Worm (Caenorhabditis elegans) whole organism, dauer: ENCODE data around the gene arr-1.

Source experiments
- unc-62 ChIP-seq: sonication (generic microtip); optimal IDR thresholded peaks from 2 replicates; lab custom pipeline; 2017; ENCODE audit warnings: missing biosample characterization, missing genetic modification reagents, missing genetic modification characterization

The arr-1 gene

ce11 chrX:950482-950881 is at the start of gene arr-1:
Gene arr-1, plus strand, starts transcription at chrX:950782.
- TF ChIP-seq unc-62 (GFP tag; lab: Kevin White, UChicago): no peak

DNA sequence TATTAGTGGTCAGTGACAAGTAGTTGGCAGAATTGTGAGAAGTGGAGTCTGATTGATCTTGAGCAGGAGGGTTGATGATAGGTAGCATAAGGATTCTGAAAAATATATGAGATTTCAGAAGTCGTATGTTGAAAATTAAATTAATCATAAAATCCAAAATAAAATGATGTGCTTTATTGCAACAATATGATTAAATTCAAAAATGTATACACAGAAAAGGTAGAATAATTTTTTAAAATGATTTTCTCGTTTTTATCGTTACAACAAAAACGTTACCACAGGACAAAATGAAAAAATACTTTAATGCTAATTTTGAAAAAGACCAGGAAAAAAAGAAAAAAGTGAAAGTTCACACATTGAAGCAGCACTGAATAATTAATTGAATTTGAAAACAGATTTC is 48.1 kb upstream of the arr-1 start, which contains the start of gene ZC13.10:
ZC13.10 (minus strand) TSS at position 101 of the 400 bp plus-strand sequence.
- TF ChIP-seq unc-62 (GFP tag; lab: Kevin White, UChicago): no peak

DNA sequence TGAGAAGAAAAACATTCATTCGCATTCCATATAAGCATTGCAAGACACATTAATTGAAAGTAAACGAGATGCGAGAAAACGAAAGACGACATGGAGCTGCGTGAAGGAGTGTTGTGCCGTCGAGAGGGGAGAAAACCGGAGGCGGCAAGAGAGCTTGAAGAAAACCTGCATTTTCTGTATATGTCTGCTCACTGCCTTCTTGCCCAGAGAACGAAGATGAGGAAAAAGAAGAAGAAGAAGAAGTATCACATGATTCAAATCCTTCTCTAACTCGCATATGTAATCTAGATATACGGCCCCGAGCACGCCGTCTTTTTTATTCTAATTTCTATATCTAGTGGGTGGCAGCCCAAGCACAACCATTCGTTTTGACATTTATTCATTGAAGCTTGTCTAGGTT is 40.2 kb upstream of the arr-1 start:
- no peak for TF ChIP-seq unc-62 (GFP tag; lab: Kevin White, UChicago)

- no peak for TF ChIP-seq unc-62 (GFP tag; lab: Kevin White, UChicago)
Measured at ce11 chrX:912564-912963, 38.0 kb upstream of the arr-1 start.

ce11 chrX:912990-913389 is 37.6 kb upstream of the arr-1 start, which contains the start of gene F35H12.6:
Gene F35H12.6, plus strand, starts transcription at chrX:913290.
- TF ChIP-seq unc-62 (GFP tag; lab: Kevin White, UChicago): no peak

DNA sequence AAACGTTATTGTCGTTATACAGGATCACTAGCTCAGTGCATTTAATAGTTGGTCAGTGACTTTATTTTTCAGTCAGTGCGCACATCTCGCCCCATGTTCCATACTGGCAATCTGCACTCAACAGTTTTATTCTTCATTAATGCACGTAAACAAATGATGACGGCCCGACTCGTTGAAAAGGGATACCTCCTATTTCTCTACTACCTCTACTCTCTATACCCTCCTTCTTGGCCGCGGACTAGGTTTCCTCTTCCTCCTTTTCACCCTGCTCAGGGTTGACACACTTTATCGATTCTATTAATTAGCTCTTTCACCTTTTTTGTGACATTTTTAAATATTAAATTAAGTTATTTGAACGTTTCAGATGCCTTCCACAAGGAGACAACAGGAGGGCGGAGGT is 35.1 kb upstream of the arr-1 start, which contains the start of gene sel-12:
sel-12 (plus strand) TSS at position 358 of the 400 bp plus-strand sequence.
- TF ChIP-seq unc-62 (GFP tag; lab: Kevin White, UChicago): no peak

DNA sequence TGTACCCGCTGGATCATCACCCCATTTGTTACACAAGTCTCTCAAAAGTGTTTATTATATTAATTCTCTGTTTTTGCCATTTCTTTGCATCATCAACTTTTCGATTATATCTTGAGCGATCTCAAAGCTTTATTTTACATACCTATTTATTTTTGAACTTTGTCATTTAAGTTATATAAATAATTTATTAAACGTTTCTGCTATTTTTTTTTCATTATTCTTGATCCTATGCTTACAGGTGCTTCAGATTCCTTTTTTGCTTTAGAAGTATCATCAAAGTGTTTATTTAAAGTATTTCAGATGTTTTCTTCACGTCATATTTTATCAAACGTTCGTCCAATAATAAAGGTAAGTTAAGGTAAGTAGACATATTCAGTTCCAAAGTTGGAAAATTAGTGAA is 32.5 kb upstream of the arr-1 start, which contains the start of gene F35H12.5:
F35H12.5 (plus strand) TSS at position 301 of the 400 bp plus-strand sequence.
- TF ChIP-seq unc-62 (GFP tag; lab: Kevin White, UChicago): no peak

- TF ChIP-seq unc-62 (GFP tag; lab: Kevin White, UChicago): no peak
Measured at ce11 chrX:924495-925008, 26.0 kb upstream of the arr-1 start, which contains the start of the genes pifk-1 and tbc-11. Gene pifk-1, minus strand, starts transcription at chrX:924511. Gene tbc-11, plus strand, starts transcription at chrX:924958.

- TF ChIP-seq unc-62 (GFP tag; lab: Kevin White, UChicago): no peak
Measured at ce11 chrX:926125-926524, 24.5 kb upstream of the arr-1 start.

ce11 chrX:927632-928031 is 22.9 kb upstream of the arr-1 start:
- TF ChIP-seq unc-62 (GFP tag; lab: Kevin White, UChicago): no peak

- no peak for TF ChIP-seq unc-62 (GFP tag; lab: Kevin White, UChicago)
Measured at ce11 chrX:932874-933273, 17.7 kb upstream of the arr-1 start.

ce11 chrX:933504-933903 is 17.1 kb upstream of the arr-1 start, which contains the start of gene F35H12.1:
Gene F35H12.1, plus strand, starts transcription at chrX:933804.
- no peak for TF ChIP-seq unc-62 (GFP tag; lab: Kevin White, UChicago)

DNA sequence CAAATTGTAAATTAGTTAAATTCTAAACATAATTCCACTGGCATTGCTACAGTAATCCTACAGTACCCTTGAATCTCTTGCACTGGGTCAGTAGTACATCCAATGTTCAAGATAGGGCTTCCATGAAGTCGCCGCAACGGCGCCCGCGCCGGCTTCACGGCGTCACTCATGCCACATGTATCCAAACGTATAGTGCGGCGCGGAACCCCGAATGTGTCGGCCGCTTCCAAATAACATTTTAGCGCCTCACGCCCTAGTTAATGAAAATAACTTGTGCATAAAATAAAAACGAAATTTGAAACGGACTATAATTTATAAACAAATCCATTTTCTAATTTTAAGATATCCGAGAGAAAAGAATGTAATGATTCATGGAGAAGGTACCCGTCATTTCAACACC is 14.6 kb upstream of the arr-1 start:
- TF ChIP-seq unc-62 (GFP tag; lab: Kevin White, UChicago): no peak

- no peak for TF ChIP-seq unc-62 (GFP tag; lab: Kevin White, UChicago)
Measured at ce11 chrX:938269-938883, 12.2 kb upstream of the arr-1 start, which contains the start of gene F53H8.3. Gene F53H8.3, plus strand, starts transcription at chrX:938543.

ce11 chrX:945669-946068 is 4.9 kb upstream of the arr-1 start:
- no peak for TF ChIP-seq unc-62 (GFP tag; lab: Kevin White, UChicago)

DNA sequence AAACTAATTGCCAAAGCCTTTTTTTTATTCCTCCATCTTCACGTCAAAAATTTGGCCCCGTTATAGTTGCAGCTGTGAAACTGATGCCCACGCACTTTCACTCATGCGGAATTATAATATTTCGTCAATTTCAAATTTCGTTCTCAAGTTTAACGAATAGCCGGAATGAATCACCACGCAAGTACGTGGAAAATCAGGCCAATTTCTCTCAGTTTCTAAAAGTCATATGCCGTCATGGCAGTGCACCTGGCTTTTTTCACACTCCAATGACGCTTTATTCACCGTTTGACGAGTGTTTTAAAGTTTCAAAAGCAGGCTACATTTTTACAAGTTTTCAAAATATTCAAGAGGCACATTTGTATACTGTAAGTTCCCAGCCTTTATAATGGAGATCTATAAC is 2.7 kb upstream of the arr-1 start:
- no peak for TF ChIP-seq unc-62 (GFP tag; lab: Kevin White, UChicago)

DNA sequence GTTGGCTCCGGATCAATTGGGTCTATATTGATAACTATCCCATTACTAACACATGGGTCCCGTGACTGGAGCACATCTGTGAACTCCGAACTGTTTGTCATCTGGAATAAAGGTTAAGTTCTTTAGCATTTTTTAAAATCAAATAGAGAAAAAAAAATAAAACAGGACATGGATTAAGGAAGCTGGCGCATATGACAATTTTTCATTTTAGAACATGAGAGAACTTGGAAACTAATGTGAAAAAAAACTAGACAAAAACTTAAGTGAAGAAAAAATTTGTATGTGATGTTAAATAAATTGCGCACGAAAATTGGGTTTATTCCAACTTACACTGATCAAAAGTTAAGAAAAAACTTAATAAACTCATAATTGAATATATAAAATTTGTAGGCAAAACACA is 1.8 kb upstream of the arr-1 start, which contains the start of gene sms-2:
sms-2 (minus strand) TSS at position 101 of the 400 bp plus-strand sequence.
- no peak for TF ChIP-seq unc-62 (GFP tag; lab: Kevin White, UChicago)
